Fruit fly (Drosophila melanogaster): ENCODE data around the gene CG17361.
A peak's percentile ranks its signal among the peaks of the same experiment; 100 is the strongest.

The CG17361 gene

DNA sequence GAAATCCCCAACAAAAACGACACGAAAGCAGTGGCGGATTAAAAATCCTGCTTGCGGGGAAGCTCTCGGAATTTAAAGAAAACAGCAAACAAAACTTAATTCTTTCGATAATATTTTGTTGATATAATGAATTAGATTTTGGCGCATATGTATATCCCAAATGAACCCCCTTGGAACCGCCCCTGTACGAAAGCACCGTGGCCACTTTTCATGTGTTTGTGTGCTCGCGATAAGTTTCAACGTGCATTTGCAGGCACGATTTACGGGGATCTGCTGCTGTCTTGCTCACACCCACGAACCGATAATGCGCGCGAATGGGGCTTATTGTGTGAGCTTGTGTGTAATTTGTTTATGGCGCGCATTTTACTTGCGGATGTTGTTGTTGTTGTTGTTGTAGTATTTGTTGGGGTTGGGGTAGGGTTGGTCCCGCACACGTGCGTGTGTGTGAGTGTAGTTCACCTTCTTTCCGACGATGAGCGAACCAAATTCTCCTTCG is 8.0 kb downstream of the CG17361 start (continued):
- TF ChIP-seq Rel (GFP tag; optimal IDR thresholded peaks at IDR 0.05): peak; percentile 91
- TF ChIP-seq Rel (tag; optimal IDR thresholded peaks at IDR 0.05): peak; percentile 95
- TF ChIP-seq ey (GFP tag; optimal IDR thresholded peaks at IDR 0.05): peak; percentile 99
- peak; percentile 99 for TF ChIP-seq h (GFP tag; optimal IDR thresholded peaks at IDR 0.05)
- peak; percentile 99 for TF ChIP-seq br (GFP tag; optimal IDR thresholded peaks at IDR 0.05)
- TF ChIP-seq sv (GFP tag; optimal IDR thresholded peaks at IDR 0.05): peak; percentile 95
- TF ChIP-seq Vsx2 (GFP tag; optimal IDR thresholded peaks at IDR 0.05; ENCODE audit: partially characterized antibody): no peak
- peak; percentile 95 for TF ChIP-seq Sp1 (GFP tag; optimal IDR thresholded peaks at IDR 0.05)
- TF ChIP-seq GATAd (GFP tag; optimal IDR thresholded peaks at IDR 0.05): no peak

- no peak for TF ChIP-seq Hnf4 (GFP tag; optimal IDR thresholded peaks at IDR 0.05)
- TF ChIP-seq Hr78 (GFP tag; optimal IDR thresholded peaks at IDR 0.05): no peak
- TF ChIP-seq fru (GFP tag; optimal IDR thresholded peaks at IDR 0.05): no peak
- TF ChIP-seq dmrt93B (GFP tag; optimal IDR thresholded peaks at IDR 0.05): no peak
- no peak for TF ChIP-seq Rel (GFP tag; optimal IDR thresholded peaks at IDR 0.05)
- no peak for TF ChIP-seq Rel (tag; optimal IDR thresholded peaks at IDR 0.05)
- no peak for TF ChIP-seq Jra (GFP tag; optimal IDR thresholded peaks at IDR 0.05)
- no peak for TF ChIP-seq brk (GFP tag; optimal IDR thresholded peaks at IDR 0.05)
- no peak for TF ChIP-seq CG9705 (GFP tag; optimal IDR thresholded peaks at IDR 0.05)
- no peak for TF ChIP-seq pan (optimal IDR thresholded peaks at IDR 0.05)
- no peak for TF ChIP-seq Abd-B (GFP tag; optimal IDR thresholded peaks at IDR 0.05)
- no peak for TF ChIP-seq jim (GFP tag; optimal IDR thresholded peaks at IDR 0.05)
- no peak for TF ChIP-seq sv (GFP tag; optimal IDR thresholded peaks at IDR 0.05)
These were observed 8.8 kb downstream of the CG17361 start for dm6 chr3L:14005627-14006287.

DNA sequence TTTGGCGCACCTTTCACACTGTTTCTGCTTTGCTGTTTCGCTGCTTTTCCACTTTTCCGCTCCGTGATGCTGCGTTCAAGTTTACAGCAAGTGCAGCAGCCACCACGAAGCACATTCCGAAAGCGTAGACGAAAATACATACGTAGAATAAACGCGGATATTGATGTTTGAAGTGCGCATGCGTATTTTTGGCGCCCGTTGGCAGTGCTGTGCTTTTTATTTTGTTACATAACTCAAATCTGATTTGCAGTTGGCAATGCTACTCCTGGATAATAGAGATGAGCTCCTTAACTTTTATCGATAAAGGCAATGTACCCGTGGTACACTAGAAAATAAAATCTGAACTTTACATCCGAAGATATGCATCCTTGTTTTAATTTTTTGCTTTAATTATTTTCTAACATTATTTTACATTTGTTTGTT is 9.7 kb downstream of the CG17361 start:
- TF ChIP-seq N (GFP tag; optimal IDR thresholded peaks at IDR 0.05) (no peak), Jra (GFP tag; optimal IDR thresholded peaks at IDR 0.05) (no peak), psq (GFP tag; optimal IDR thresholded peaks at IDR 0.05) (peak; percentile 85), br (GFP tag; optimal IDR thresholded peaks at IDR 0.05) (no peak), GATAd (GFP tag; optimal IDR thresholded peaks at IDR 0.05) (no peak)

- no peak for TF ChIP-seq CrebA (GFP tag; optimal IDR thresholded peaks at IDR 0.05; ENCODE audit: borderline replicate concordance)
- TF ChIP-seq Dfd (GFP tag; optimal IDR thresholded peaks at IDR 0.05): peak; percentile 93
- TF ChIP-seq Jra (GFP tag; optimal IDR thresholded peaks at IDR 0.05): no peak
- no peak for TF ChIP-seq HLH106 (tag; optimal IDR thresholded peaks at IDR 0.05)
- no peak for TF ChIP-seq brk (GFP tag; optimal IDR thresholded peaks at IDR 0.05)
These were observed 28.7 kb downstream of the CG17361 start for dm6 chr3L:14025736-14026135.

dm6 chr3L:14027549-14027948 is 30.6 kb downstream of the CG17361 start:
- no peak for TF ChIP-seq br (GFP tag; optimal IDR thresholded peaks at IDR 0.05)
- TF ChIP-seq dsf (GFP tag; optimal IDR thresholded peaks at IDR 0.05; ENCODE audit: borderline replicate concordance): no peak
- no peak for TF ChIP-seq Hr83 (GFP tag; optimal IDR thresholded peaks at IDR 0.05; ENCODE audit: poor library complexity, severe bottlenecking)
- peak; percentile 88 for TF ChIP-seq Dfd (GFP tag; optimal IDR thresholded peaks at IDR 0.05)
- no peak for TF ChIP-seq Abd-B (GFP tag; optimal IDR thresholded peaks at IDR 0.05)
- no peak for TF ChIP-seq OdsH (GFP tag; optimal IDR thresholded peaks at IDR 0.05)

DNA sequence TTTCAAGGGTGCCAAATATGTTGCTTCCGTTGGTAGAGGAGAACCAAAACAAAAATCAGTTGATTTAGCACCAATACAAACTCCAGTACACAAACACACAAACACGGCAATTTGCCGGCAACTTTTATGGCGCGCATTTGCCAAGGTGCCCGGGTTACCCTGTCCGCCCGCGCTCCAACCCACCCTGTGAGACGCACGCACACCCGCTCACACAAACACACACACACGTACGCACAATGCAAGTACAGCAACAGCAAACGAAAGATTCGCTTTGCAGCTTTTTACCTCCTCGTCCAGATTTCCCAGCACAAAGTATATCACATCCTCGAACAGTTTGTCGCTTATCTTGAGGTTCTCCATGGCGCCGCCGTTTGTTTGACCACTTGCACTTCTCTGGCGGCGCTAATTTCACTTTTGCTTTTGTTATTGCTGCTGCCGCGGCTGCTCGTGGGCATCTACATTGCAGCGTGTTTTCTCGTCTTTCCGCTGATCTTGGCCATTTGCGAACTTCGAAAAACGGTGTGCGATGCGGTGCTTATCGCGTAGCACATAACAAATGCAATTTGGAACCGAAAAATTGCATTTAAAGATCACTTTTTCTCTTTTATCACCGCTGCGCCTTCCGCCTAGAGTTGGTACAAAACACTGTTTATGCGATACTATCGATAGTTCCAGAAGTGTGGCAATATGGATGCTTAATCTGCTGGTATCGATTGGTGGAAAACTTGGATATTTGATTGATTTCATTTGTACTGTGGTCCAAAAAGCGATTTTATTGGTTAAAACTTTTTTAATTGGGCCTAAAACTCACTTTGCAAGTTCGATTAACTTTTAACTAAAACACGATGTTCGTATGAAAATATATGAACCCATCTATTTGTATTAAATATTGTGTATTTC is 31.7 kb downstream of the CG17361 start, which contains the start of gene Ptip:
TSS of gene Ptip (minus strand) at position 637 of the 900 bp plus-strand sequence.
- TF ChIP-seq CG9705 (GFP tag; optimal IDR thresholded peaks at IDR 0.05) (no peak), sage (GFP tag; optimal IDR thresholded peaks at IDR 0.05) (peak; percentile 26), h (GFP tag; optimal IDR thresholded peaks at IDR 0.05) (peak; percentile 19), Rel (GFP tag; optimal IDR thresholded peaks at IDR 0.05) (no peak), Rel (tag; optimal IDR thresholded peaks at IDR 0.05) (peak; percentile 40), Hr83 (GFP tag; optimal IDR thresholded peaks at IDR 0.05; ENCODE audit: poor library complexity, severe bottlenecking) (peak; percentile 83), Dif (GFP tag; optimal IDR thresholded peaks at IDR 0.05; ENCODE audit: partially characterized antibody) (no peak), foxo (GFP tag; optimal IDR thresholded peaks at IDR 0.05) (peak in 1 of 2 experiments; percentile 1), OdsH (GFP tag; optimal IDR thresholded peaks at IDR 0.05) (peak; percentile 7), brk (GFP tag; optimal IDR thresholded peaks at IDR 0.05) (no peak), dsf (GFP tag; optimal IDR thresholded peaks at IDR 0.05; ENCODE audit: borderline replicate concordance) (no peak), N (GFP tag; optimal IDR thresholded peaks at IDR 0.05) (peak; percentile 58), HLH106 (tag; optimal IDR thresholded peaks at IDR 0.05) (peak; percentile 5), pan (optimal IDR thresholded peaks at IDR 0.05) (no peak), psq (GFP tag; optimal IDR thresholded peaks at IDR 0.05) (peak; percentile 3), fru (GFP tag; optimal IDR thresholded peaks at IDR 0.05) (no peak), dl (GFP tag; optimal IDR thresholded peaks at IDR 0.05; ENCODE audit: insufficient read depth in 1 of 2, partially characterized antibody in 2 of 2) (no peak), Dfd (GFP tag; optimal IDR thresholded peaks at IDR 0.05) (peak; percentile 11), woc (GFP tag; optimal IDR thresholded peaks at IDR 0.05) (peak; percentile 72), Hr78 (GFP tag; optimal IDR thresholded peaks at IDR 0.05) (no peak), Abd-B (GFP tag; optimal IDR thresholded peaks at IDR 0.05) (no peak)

Data from whole organism, wandering third instar larva.